Fruit fly (Drosophila melanogaster): Measurements from ENCODE around the gene Ref2.
A peak's percentile ranks its signal among the peaks of the same experiment; 100 is the strongest.

Ref2 gene

DNA sequence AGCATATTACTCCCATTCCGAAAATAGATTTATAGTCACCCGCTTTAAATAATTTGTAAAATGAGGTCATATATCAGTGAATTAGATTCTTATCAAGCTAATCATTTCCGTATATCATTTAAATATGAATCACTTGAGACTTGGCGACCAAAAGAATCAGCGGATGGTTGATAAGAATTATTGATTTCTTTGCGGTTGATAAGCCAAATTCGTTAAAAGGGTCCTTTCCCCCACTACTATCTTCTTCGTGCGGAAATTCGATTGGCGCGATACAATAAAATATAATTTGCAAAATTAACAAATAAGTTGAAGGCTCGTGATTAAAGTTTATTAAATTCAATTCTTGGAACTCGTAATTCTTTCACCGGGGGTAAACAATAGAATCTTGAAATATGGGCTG is 56.2 kb downstream of the Ref2 start:
- TF ChIP-seq sug (tag; optimal IDR thresholded peaks at IDR 0.05) (no peak), dan (GFP tag; IDR thresholded peaks at IDR 0.05) (no peak), Atf6 (GFP tag; IDR thresholded peaks at IDR 0.05) (no peak), exex (tag; optimal IDR thresholded peaks at IDR 0.05) (peak; percentile 71)

DNA sequence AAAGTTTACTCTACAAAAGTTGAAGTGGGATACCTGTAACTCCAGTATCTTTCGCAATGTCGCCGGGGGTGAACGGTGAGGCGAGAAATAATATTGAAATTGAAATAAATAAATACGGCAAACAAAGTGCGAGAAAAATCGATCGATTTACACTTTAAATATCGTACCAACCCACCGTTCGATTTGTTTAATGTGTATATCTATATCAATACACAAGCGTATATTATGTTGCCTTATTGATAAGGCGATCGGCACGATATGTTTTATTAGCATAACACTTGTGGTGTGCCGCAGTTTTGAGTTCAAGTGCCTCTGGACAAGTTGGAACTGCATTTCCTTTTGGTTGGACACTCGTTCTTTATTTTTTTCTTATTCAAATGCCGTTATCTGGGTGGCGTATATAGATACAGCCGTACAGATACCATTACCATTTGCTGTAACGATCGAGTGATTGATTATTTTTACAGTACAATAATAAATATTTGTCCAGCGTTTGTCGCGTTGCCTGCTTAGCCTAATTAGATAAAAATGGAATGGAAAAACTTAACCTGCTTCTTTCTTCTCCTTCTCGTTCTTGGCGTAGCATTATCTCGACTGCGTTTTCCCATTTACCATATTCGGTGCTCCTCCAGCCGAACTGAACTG is 57.2 kb downstream of the Ref2 start:
- no peak for TF ChIP-seq CG3407 (GFP tag; optimal IDR thresholded peaks at IDR 0.05)
- TF ChIP-seq HmgZ (tag; optimal IDR thresholded peaks at IDR 0.05): no peak
- no peak for TF ChIP-seq GATAe (GFP tag; conservative IDR thresholded peaks at IDR 0.05)
- TF ChIP-seq ap (GFP tag; IDR thresholded peaks at IDR 0.05): no peak
- no peak for TF ChIP-seq zfh1 (GFP tag; IDR thresholded peaks at IDR 0.05)
- TF ChIP-seq HLHmδ (GFP tag; optimal IDR thresholded peaks at IDR 0.05): no peak
- no peak for TF ChIP-seq Max (GFP tag; optimal IDR thresholded peaks at IDR 0.05)
- TF ChIP-seq CG4328 (GFP tag; optimal IDR thresholded peaks at IDR 0.05): no peak
- TF ChIP-seq CG4854 (GFP tag; optimal IDR thresholded peaks at IDR 0.05): no peak
- TF ChIP-seq Gsc (GFP tag; IDR thresholded peaks at IDR 0.05): no peak
- no peak for TF ChIP-seq schlank (tag; optimal IDR thresholded peaks at IDR 0.05)
- TF ChIP-seq CG17186 (GFP tag; optimal IDR thresholded peaks at IDR 0.05): no peak
- no peak for TF ChIP-seq vvl (GFP tag; IDR thresholded peaks at IDR 0.05)
- TF ChIP-seq grn (GFP tag; optimal IDR thresholded peaks at IDR 0.05): peak; percentile 79
- no peak for TF ChIP-seq CG12155 (GFP tag; optimal IDR thresholded peaks at IDR 0.05)
- no peak for TF ChIP-seq nau (GFP tag; optimal IDR thresholded peaks at IDR 0.05)
- TF ChIP-seq CG8388 (GFP tag; optimal IDR thresholded peaks at IDR 0.05): no peak
- no peak for TF ChIP-seq CTCF (GFP tag; optimal IDR thresholded peaks at IDR 0.05)
- no peak for TF ChIP-seq Elba2 (GFP tag; optimal IDR thresholded peaks at IDR 0.05)
- no peak for TF ChIP-seq dpn (GFP tag; optimal IDR thresholded peaks at IDR 0.05)
- no peak for TF ChIP-seq CHES-1-like (GFP tag; optimal IDR thresholded peaks at IDR 0.05)
- no peak for TF ChIP-seq zen (tag; optimal IDR thresholded peaks at IDR 0.05)
- peak; percentile 21 for TF ChIP-seq ac (GFP tag; optimal IDR thresholded peaks at IDR 0.05)
- TF ChIP-seq CG9215 (GFP tag; IDR thresholded peaks at IDR 0.05): no peak
- TF ChIP-seq Sox102F (GFP tag; optimal IDR thresholded peaks at IDR 0.05): no peak
- no peak for TF ChIP-seq Spps (tag; optimal IDR thresholded peaks at IDR 0.05)
- TF ChIP-seq H2.0 (GFP tag; IDR thresholded peaks at IDR 0.05): no peak
- no peak for TF ChIP-seq ERR (GFP tag; optimal IDR thresholded peaks at IDR 0.05)
- TF ChIP-seq insv (GFP tag; optimal IDR thresholded peaks at IDR 0.05): peak in 1 of 2 experiments; percentile 24
- no peak for TF ChIP-seq MTF-1 (GFP tag; optimal IDR thresholded peaks at IDR 0.05; ENCODE audit: borderline replicate concordance)
- no peak for TF ChIP-seq CG1832 (GFP tag; optimal IDR thresholded peaks at IDR 0.05)
- peak; percentile 64 for TF ChIP-seq nom (GFP tag; optimal IDR thresholded peaks at IDR 0.05)
- no peak for TF ChIP-seq dysf (GFP tag; IDR thresholded peaks at IDR 0.05)
- peak; percentile 5 for TF ChIP-seq CG15479 (GFP tag; optimal IDR thresholded peaks at IDR 0.05)
- no peak for TF ChIP-seq Antp (GFP tag; optimal IDR thresholded peaks at IDR 0.05)
- TF ChIP-seq Hr3 (GFP tag; optimal IDR thresholded peaks at IDR 0.05): no peak
- TF ChIP-seq Mad (GFP tag; optimal IDR thresholded peaks at IDR 0.05): no peak
- TF ChIP-seq MESR4 (GFP tag; optimal IDR thresholded peaks at IDR 0.05): no peak
- no peak for TF ChIP-seq tio (GFP tag; optimal IDR thresholded peaks at IDR 0.05)
- TF ChIP-seq Xrp1 (GFP tag; IDR thresholded peaks at IDR 0.05): 0 out of 2 replicates have a peak, but pooled peaks have one; percentile 5
- TF ChIP-seq repo (GFP tag; optimal IDR thresholded peaks at IDR 0.05): no peak
- TF ChIP-seq toy (GFP tag; IDR thresholded peaks at IDR 0.05): no peak
- TF ChIP-seq crc (GFP tag; optimal IDR thresholded peaks at IDR 0.05): no peak
- TF ChIP-seq fd64A (GFP tag; optimal IDR thresholded peaks at IDR 0.05): no peak
- TF ChIP-seq tll (GFP tag; optimal IDR thresholded peaks at IDR 0.05): no peak
- no peak for TF ChIP-seq tin (GFP tag; optimal IDR thresholded peaks at IDR 0.05)

Measured in whole organism, embryonic.